Fruit fly (Drosophila melanogaster) whole organism, embryonic: ENCODE results near the gene CG31087.

Source experiments
- Ada2b ChIP-seq: fragments of 200-800 bp; sonication (Bioruptor generic); IDR thresholded peaks from 2 replicates; pipeline ENCODE4 v1.3.6; 2022; ENCODE audit warnings: missing biosample characterization, missing genetic modification characterization
- Antp ChIP-seq: fragments of 200-800 bp; sonication (Bioruptor generic); optimal IDR thresholded peaks from 3 replicates; lab custom pipeline; 2016; ENCODE audit warnings: missing biosample characterization, missing genetic modification characterization
- Bdp1 ChIP-seq: fragments of 200-800 bp; sonication (Bioruptor generic); optimal IDR thresholded peaks from 3 replicates; lab custom pipeline; 2016; ENCODE audit warnings: missing biosample characterization, missing genetic modification characterization
- CG10462 ChIP-seq: fragments of 200-800 bp; sonication (Bioruptor generic); optimal IDR thresholded peaks from 2 replicates; lab custom pipeline; 2016; ENCODE audit warnings: missing biosample characterization, missing genetic modification characterization
- CG10959 ChIP-seq: fragments of 200-800 bp; sonication (Bioruptor generic); IDR thresholded peaks from 2 replicates; pipeline ENCODE4 v1.3.6; 2022; ENCODE audit warnings: missing biosample characterization, missing genetic modification characterization
- CG13424 ChIP-seq: fragments of 200-800 bp; sonication (Bioruptor generic); optimal IDR thresholded peaks from 2 replicates; lab custom pipeline; 2019; ENCODE audit warnings: missing biosample characterization, mild to moderate bottlenecking, missing genetic modification characterization, moderate library complexity
- CG13894 ChIP-seq: fragments of 200-800 bp; sonication (Bioruptor generic); optimal IDR thresholded peaks from 3 replicates; lab custom pipeline; 2018; ENCODE audit warnings: missing biosample characterization, mild to moderate bottlenecking, missing genetic modification characterization, moderate library complexity
- CG15269 ChIP-seq: fragments of 200-800 bp; sonication (Bioruptor generic); optimal IDR thresholded peaks from 2 replicates; lab custom pipeline; 2018; ENCODE audit warnings: missing biosample characterization, mild to moderate bottlenecking, missing genetic modification characterization, moderate library complexity
- CG1602 ChIP-seq: fragments of 200-800 bp; sonication (Bioruptor generic); optimal IDR thresholded peaks from 3 replicates; lab custom pipeline; 2016; ENCODE audit warnings: missing biosample characterization, missing genetic modification characterization
- CG3281 ChIP-seq: fragments of 200-800 bp; sonication (Bioruptor generic); optimal IDR thresholded peaks from 3 replicates; lab custom pipeline; 2017; ENCODE audit warnings: missing biosample characterization, mild to moderate bottlenecking, missing genetic modification characterization
- CG7271 ChIP-seq: fragments of 200-800 bp; sonication (Bioruptor generic); optimal IDR thresholded peaks from 2 replicates; lab custom pipeline; 2018; ENCODE audit warnings: missing biosample characterization, mild to moderate bottlenecking, missing genetic modification characterization, moderate library complexity
- CG7839 ChIP-seq: fragments of 200-800 bp; sonication (Bioruptor generic); optimal IDR thresholded peaks from 3 replicates; lab custom pipeline; 2018; ENCODE audit warnings: missing biosample characterization, mild to moderate bottlenecking, missing genetic modification characterization, moderate library complexity
- CG9437 ChIP-seq: fragments of 200-800 bp; sonication (Bioruptor generic); optimal IDR thresholded peaks from 2 replicates; lab custom pipeline; 2018; ENCODE audit warnings: missing biosample characterization, mild to moderate bottlenecking, missing genetic modification characterization
- CrebB ChIP-seq: fragments of 200-800 bp; sonication (Bioruptor generic); optimal IDR thresholded peaks from 3 replicates; lab custom pipeline; 2018; ENCODE audit warnings: missing biosample characterization, mild to moderate bottlenecking, missing genetic modification characterization
- Dad ChIP-seq: fragments of 200-800 bp; sonication (Bioruptor generic); optimal IDR thresholded peaks from 3 replicates; lab custom pipeline; 2016; ENCODE audit warnings: missing biosample characterization, missing genetic modification characterization
- Dip3 ChIP-seq: fragments of 200-800 bp; sonication (Bioruptor generic); optimal IDR thresholded peaks from 3 replicates; lab custom pipeline; 2016; ENCODE audit warnings: missing biosample characterization, missing genetic modification characterization
- HLH3B ChIP-seq: fragments of 200-800 bp; sonication (Bioruptor generic); IDR thresholded peaks from 2 replicates; pipeline ENCODE4 v1.3.6; 2022; ENCODE audit warnings: missing biosample characterization, missing genetic modification characterization
- Lpt ChIP-seq: fragments of >200 bp; optimal IDR thresholded peaks from 2 replicates; lab custom pipeline; 2018; ENCODE audit warnings: missing biosample characterization, missing genetic modification characterization
- Med ChIP-seq: fragments of 200-800 bp; sonication (Bioruptor generic); peaks from one replicate; lab custom pipeline; 2016; ENCODE audit warnings: missing biosample characterization, missing genetic modification characterization, mild to moderate bottlenecking, inconsistent platforms, moderate library complexity
- Oli ChIP-seq: fragments of 200-800 bp; sonication (Bioruptor generic); optimal IDR thresholded peaks from 2 replicates; lab custom pipeline; 2018; ENCODE audit warnings: missing biosample characterization, mild to moderate bottlenecking, missing genetic modification characterization, moderate library complexity
- Opbp ChIP-seq: fragments of 200-800 bp; sonication (Bioruptor generic); IDR thresholded peaks from 3 replicates; pipeline ENCODE4 v1.3.6; 2022; ENCODE audit warnings: missing biosample characterization, missing genetic modification characterization; ENCODE audit not compliant: partially characterized antibody
- Rfx ChIP-seq: fragments of 200-800 bp; sonication (Bioruptor generic); IDR thresholded peaks from 2 replicates; pipeline ENCODE4 v1.3.6; 2022; ENCODE audit warnings: missing biosample characterization, missing genetic modification characterization
- Sox100B ChIP-seq: fragments of 200-800 bp; sonication (Bioruptor generic); optimal IDR thresholded peaks from 3 replicates; lab custom pipeline; 2018; ENCODE audit warnings: missing biosample characterization, mild to moderate bottlenecking, missing genetic modification characterization
- TFAM ChIP-seq: fragments of 200-800 bp; sonication (Bioruptor generic); optimal IDR thresholded peaks from 2 replicates; lab custom pipeline; 2017; ENCODE audit warnings: missing biosample characterization, missing genetic modification characterization, inconsistent platforms
- aop ChIP-seq: fragments of 200-800 bp; sonication (Bioruptor generic); IDR thresholded peaks from 2 replicates; pipeline ENCODE4 v1.3.6; 2022; ENCODE audit warnings: missing biosample characterization, missing genetic modification characterization
- az2 ChIP-seq: fragments of 200-800 bp; sonication (Bioruptor generic); optimal IDR thresholded peaks from 3 replicates; lab custom pipeline; 2016; ENCODE audit warnings: missing biosample characterization, missing genetic modification characterization
- cg ChIP-seq: fragments of 200-800 bp; sonication (Bioruptor generic); optimal IDR thresholded peaks from 3 replicates; lab custom pipeline; 2019; ENCODE audit warnings: missing biosample characterization, mild to moderate bottlenecking, missing genetic modification characterization, moderate library complexity
- cwo ChIP-seq: fragments of 200-800 bp; sonication (Bioruptor generic); optimal IDR thresholded peaks from 3 replicates; lab custom pipeline; 2017; ENCODE audit warnings: missing biosample characterization, missing genetic modification characterization, mild to moderate bottlenecking, moderate library complexity, missing genetic modification reagents
- dm ChIP-seq: fragments of 200-800 bp; sonication (Bioruptor generic); optimal IDR thresholded peaks from 3 replicates; lab custom pipeline; 2016; ENCODE audit warnings: missing biosample characterization, missing genetic modification characterization
- dmrt11E ChIP-seq: fragments of 200-800 bp; sonication (Bioruptor generic); optimal IDR thresholded peaks from 3 replicates; lab custom pipeline; 2018; ENCODE audit warnings: missing biosample characterization, mild to moderate bottlenecking, missing genetic modification characterization, moderate library complexity
- eve ChIP-seq, 2 experiments: fragments of >200 bp; optimal IDR thresholded peaks; 2 replicates each; lab custom pipeline; 2017; ENCODE audit warnings: missing biosample characterization in 2 of 2, missing genetic modification characterization in 2 of 2
- exex ChIP-seq: fragments of 200-800 bp; sonication (Bioruptor generic); optimal IDR thresholded peaks from 4 replicates; lab custom pipeline; 2018; ENCODE audit warnings: missing biosample characterization, mild to moderate bottlenecking, missing genetic modification characterization, moderate library complexity
- hkb ChIP-seq, 2 experiments: fragments of 200-800 bp in 1 of 2; fragments of >200 bp in 1 of 2; sonication (Bioruptor generic) in 1 of 2; IDR thresholded peaks in 1 of 2; optimal IDR thresholded peaks in 1 of 2; 2 replicates each; pipeline versions ENCODE4 v1.3.6 to Lab custom; 2017 to 2022; ENCODE audit warnings: missing biosample characterization in 1 of 2, missing genetic modification characterization in 1 of 2
- lilli ChIP-seq: fragments of 200-800 bp; sonication (Bioruptor generic); optimal IDR thresholded peaks from 3 replicates; lab custom pipeline; 2016; ENCODE audit warnings: missing biosample characterization, missing genetic modification characterization
- oc ChIP-seq: fragments of 200-800 bp; sonication (Bioruptor generic); optimal IDR thresholded peaks from 2 replicates; lab custom pipeline; 2018; ENCODE audit warnings: missing biosample characterization, mild to moderate bottlenecking, missing genetic modification characterization, moderate library complexity
- pan ChIP-seq, 4 experiments: fragments of >200 bp in 3 of 4; fragments of 200-800 bp in 1 of 4; sonication (Bioruptor generic) in 1 of 4; optimal IDR thresholded peaks in 3 of 4; IDR thresholded peaks in 1 of 4; 2 replicates each; pipeline versions ENCODE4 v1.3.6 to Lab custom; 2017 to 2022; ENCODE audit warnings: missing biosample characterization in 2 of 4, missing genetic modification characterization in 2 of 4, mixed read lengths in 1 of 4
- schlank ChIP-seq: fragments of 200-800 bp; sonication (Bioruptor generic); optimal IDR thresholded peaks from 2 replicates; lab custom pipeline; 2018; ENCODE audit warnings: missing biosample characterization, mild to moderate bottlenecking, missing genetic modification characterization
- sima ChIP-seq: fragments of 200-800 bp; sonication (Bioruptor generic); optimal IDR thresholded peaks from 2 replicates; lab custom pipeline; 2016; ENCODE audit warnings: missing biosample characterization, missing genetic modification characterization
- sug ChIP-seq: fragments of 200-800 bp; optimal IDR thresholded peaks from 2 replicates; lab custom pipeline; 2019; ENCODE audit warnings: missing biosample characterization, mild to moderate bottlenecking, missing genetic modification characterization, moderate library complexity
- yki ChIP-seq: fragments of >200 bp; optimal IDR thresholded peaks from 3 replicates; lab custom pipeline; 2018
- z ChIP-seq: fragments of 200-800 bp; sonication (Bioruptor generic); IDR thresholded peaks from 3 replicates; pipeline ENCODE4 v1.3.6; 2022; ENCODE audit warnings: missing biosample characterization, missing genetic modification characterization

CG31087 gene

DNA sequence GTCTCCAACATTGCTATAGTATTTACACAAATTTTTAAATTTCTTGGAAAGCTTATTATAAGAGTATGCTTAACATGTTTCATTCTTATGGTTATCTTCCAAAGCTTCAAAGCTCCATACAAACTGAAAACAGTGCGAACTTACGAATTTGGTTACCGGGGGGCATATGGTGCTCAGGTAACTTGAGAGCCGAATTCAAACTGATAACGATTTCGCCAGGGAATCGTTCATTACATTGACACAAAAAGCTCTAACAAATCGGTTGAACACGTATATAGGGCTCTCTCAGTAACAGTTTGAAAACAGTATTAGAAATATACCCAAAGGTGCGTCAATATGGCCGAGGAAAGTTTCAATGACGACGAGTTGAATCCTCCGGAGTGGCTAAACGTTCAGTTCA lies 13.1 kb downstream of the CG31087 start, which contains the start of gene CG13659 (continued):
- no peak for TF ChIP-seq sima
- TF ChIP-seq CG15269 (tag; lab: Kevin White, UChicago) = peak; percentile 41
- TF ChIP-seq CG13424 = no peak
- no peak for TF ChIP-seq cg (GFP tag; lab: Kevin White, UChicago)
- TF ChIP-seq Sox100B (GFP tag; lab: Kevin White, UChicago) = no peak
- TF ChIP-seq aop (GFP tag; lab: Robert Waterston, UW) = no peak
- no peak for TF ChIP-seq Rfx (GFP tag; lab: Robert Waterston, UW)
- TF ChIP-seq dmrt11E (tag; lab: Kevin White, UChicago) = no peak
- TF ChIP-seq CG13894 (tag; lab: Kevin White, UChicago) = peak; percentile 30
- TF ChIP-seq sug (tag; lab: Kevin White, UChicago) = peak; percentile 97
- no peak for TF ChIP-seq z (GFP tag; lab: Robert Waterston, UW)
- TF ChIP-seq Lpt (GFP tag; lab: Kevin White, UChicago) = no peak
- no peak for TF ChIP-seq CG10462
- TF ChIP-seq CG10959 (GFP tag; lab: Robert Waterston, UW) = no peak
- no peak for TF ChIP-seq CG7839 (tag; lab: Kevin White, UChicago)
- no peak for TF ChIP-seq oc (tag; lab: Kevin White, UChicago)
- TF ChIP-seq hkb (optimal IDR thresholded peaks at IDR 0.05; lab: Kevin White, UChicago) = no peak
- peak; percentile 10; the same call in 1 of the 2 replicates for TF ChIP-seq hkb (GFP tag; IDR thresholded peaks at IDR 0.05; lab: Robert Waterston, UW)
- no peak for TF ChIP-seq eve (GFP tag; optimal IDR thresholded peaks at IDR 0.05; lab: Kevin White, UChicago)
- TF ChIP-seq Dad (GFP tag; lab: Kevin White, UChicago) = no peak
- TF ChIP-seq schlank = no peak
- no peak for TF ChIP-seq CG1602 (GFP tag; lab: Kevin White, UChicago)
- no peak for TF ChIP-seq Dip3 (GFP tag; lab: Kevin White, UChicago)
- TF ChIP-seq Antp (GFP tag; lab: Kevin White, UChicago) = no peak
- TF ChIP-seq Opbp (GFP tag; lab: Robert Waterston, UW) = no peak
- TF ChIP-seq exex (tag; lab: Kevin White, UChicago) = peak; percentile 23
- TF ChIP-seq CrebB (tag; lab: Kevin White, UChicago) = no peak
- TF ChIP-seq Oli = no peak
- no peak for TF ChIP-seq Ada2b (GFP tag; lab: Robert Waterston, UW)
- TF ChIP-seq TFAM (GFP tag; lab: Kevin White, UChicago) = no peak
- TF ChIP-seq HLH3B (GFP tag; lab: Robert Waterston, UW) = no peak
- TF ChIP-seq Bdp1 (GFP tag; lab: Kevin White, UChicago) = no peak
- no peak for TF ChIP-seq lilli (GFP tag; lab: Kevin White, UChicago)
- no peak for TF ChIP-seq CG9437 (GFP tag; lab: Kevin White, UChicago)
- no peak for TF ChIP-seq cwo (GFP tag; lab: Kevin White, UChicago)
- TF ChIP-seq yki = no peak
- TF ChIP-seq pan (optimal IDR thresholded peaks at IDR 0.05; lab: Kevin White, UChicago) = no peak
- TF ChIP-seq pan (GFP tag; optimal IDR thresholded peaks at IDR 0.05 in 1 of 2, IDR thresholded peaks at IDR 0.05 in 1 of 2) = no peak

- no peak for TF ChIP-seq CG7271 (tag; lab: Kevin White, UChicago)
- no peak for TF ChIP-seq dm (GFP tag; lab: Kevin White, UChicago)
- TF ChIP-seq CG3281 = no peak
- no peak for TF ChIP-seq Med
- TF ChIP-seq Opbp (GFP tag; lab: Robert Waterston, UW) = no peak
- peak; percentile 46 for TF ChIP-seq exex (tag; lab: Kevin White, UChicago)
- TF ChIP-seq az2 = no peak
These were observed 14.1 kb downstream of the CG31087 start, which contains the start of gene CG31288 for dm6 chr3R:25299507-25299964. Gene CG31288, minus strand, starts transcription at chr3R:25299557.
